Fruit fly (Drosophila melanogaster) whole organism, adult: ENCODE data around the gene Naprt.

ENCODE experiments used
- CG12768 ChIP-seq: fragments of 200-800 bp; sonication (Bioruptor generic); optimal IDR thresholded peaks from 2 replicates; lab custom pipeline; 2017; ENCODE audit warnings: missing biosample characterization, missing genetic modification characterization, mild to moderate bottlenecking, moderate library complexity, missing genetic modification reagents
- CG1620 ChIP-seq: fragments of 200-800 bp; sonication (Bioruptor generic); optimal IDR thresholded peaks from 2 replicates; lab custom pipeline; 2016; ENCODE audit warnings: missing biosample characterization, missing genetic modification characterization
- cnc ChIP-seq, 2 experiments: fragments of >200 bp; optimal IDR thresholded peaks; 2 replicates each; lab custom pipeline; 2017
- kay ChIP-seq: fragments of 200-800 bp; sonication (Bioruptor generic); peaks from one replicate; lab custom pipeline; 2016; ENCODE audit warnings: missing biosample characterization, missing genetic modification characterization, borderline replicate concordance

DNA sequence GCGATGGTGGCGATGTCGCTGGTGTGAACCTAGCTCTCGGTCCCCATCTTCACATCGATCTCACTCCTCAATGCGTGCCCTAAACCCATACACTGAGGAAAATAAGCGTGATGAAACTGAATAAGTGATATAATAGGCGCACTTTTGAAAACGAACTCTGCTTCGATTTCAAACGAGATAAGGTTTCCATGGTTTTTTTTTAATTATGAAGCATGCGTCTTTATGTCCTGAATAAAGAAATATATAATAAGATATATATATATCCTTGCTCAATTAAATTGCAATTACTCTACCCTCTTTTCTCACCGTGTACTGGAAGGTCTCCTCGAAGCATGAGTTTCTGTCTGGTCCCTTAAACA lies 25.0 kb upstream of the Naprt start:
- no peak for TF ChIP-seq kay
- TF ChIP-seq CG12768 = no peak
- no peak for TF ChIP-seq cnc (optimal IDR thresholded peaks at IDR 0.05; lab: Kevin White, UChicago)
- no peak for TF ChIP-seq CG1620
